Fruit fly (Drosophila melanogaster) whole organism, pupa: Measurements from ENCODE around the gene CG11357.

Experiments used
- CG10348 ChIP-seq: fragments of 200-800 bp; sonication (Bioruptor generic); IDR thresholded peaks from 2 replicates; pipeline ENCODE4 v1.3.6; 2022; ENCODE audit warnings: missing biosample characterization, missing genetic modification characterization
- CG12605 ChIP-seq: fragments of 200-800 bp; sonication (Bioruptor generic); IDR thresholded peaks from 2 replicates; pipeline ENCODE4 v1.3.6; 2022; ENCODE audit warnings: missing biosample characterization, missing genetic modification characterization
- CG13204 ChIP-seq: fragments of 200-800 bp; sonication (Bioruptor generic); optimal IDR thresholded peaks from 2 replicates; lab custom pipeline; 2018; ENCODE audit warnings: missing biosample characterization, mild to moderate bottlenecking, missing genetic modification characterization, moderate library complexity
- CG14655 ChIP-seq: fragments of 200-800 bp; sonication (Bioruptor generic); optimal IDR thresholded peaks from 3 replicates; lab custom pipeline; 2017; ENCODE audit warnings: mild to moderate bottlenecking, missing biosample characterization, missing genetic modification reagents, missing genetic modification characterization
- CG15710 ChIP-seq: fragments of 200-800 bp; sonication (Bioruptor generic); optimal IDR thresholded peaks from 2 replicates; lab custom pipeline; 2018; ENCODE audit warnings: missing biosample characterization, mild to moderate bottlenecking, missing genetic modification characterization, moderate library complexity
- CG17806 ChIP-seq: fragments of 200-800 bp; sonication (Bioruptor generic); optimal IDR thresholded peaks from 2 replicates; lab custom pipeline; 2018; ENCODE audit warnings: missing biosample characterization, mild to moderate bottlenecking, missing genetic modification characterization, moderate library complexity
- CG32121 ChIP-seq: fragments of 200-800 bp; sonication (Bioruptor generic); IDR thresholded peaks from 2 replicates; pipeline ENCODE4 v1.3.6; 2022; ENCODE audit warnings: missing biosample characterization, missing genetic modification characterization
- CG34367 ChIP-seq: fragments of 200-800 bp; sonication (Bioruptor generic); optimal IDR thresholded peaks from 2 replicates; lab custom pipeline; 2018; ENCODE audit warnings: missing biosample characterization, mild to moderate bottlenecking, missing genetic modification characterization
- CG4496 ChIP-seq: fragments of 200-800 bp; sonication (Bioruptor generic); IDR thresholded peaks from 3 replicates; pipeline ENCODE4 v1.3.6; 2022; ENCODE audit warnings: missing biosample characterization, missing genetic modification characterization
- CG8159 ChIP-seq: fragments of 200-800 bp; sonication (Bioruptor generic); optimal IDR thresholded peaks from 3 replicates; lab custom pipeline; 2018; ENCODE audit warnings: missing biosample characterization, mild to moderate bottlenecking, missing genetic modification characterization, moderate library complexity
- CG8301 ChIP-seq: fragments of 200-800 bp; sonication (Bioruptor generic); optimal IDR thresholded peaks from 2 replicates; lab custom pipeline; 2018; ENCODE audit warnings: missing biosample characterization, mild to moderate bottlenecking, missing genetic modification characterization
- CG9948 ChIP-seq: fragments of 200-800 bp; sonication (Bioruptor generic); optimal IDR thresholded peaks from 2 replicates; lab custom pipeline; 2018; ENCODE audit warnings: missing biosample characterization, mild to moderate bottlenecking, missing genetic modification characterization, moderate library complexity
- D1 ChIP-seq: fragments of 200-800 bp; sonication (Bioruptor generic); optimal IDR thresholded peaks from 2 replicates; lab custom pipeline; 2018; ENCODE audit warnings: missing biosample characterization, mild to moderate bottlenecking, missing genetic modification characterization, moderate library complexity
- EcR ChIP-seq: fragments of 200-800 bp; sonication (Bioruptor generic); optimal IDR thresholded peaks from 3 replicates; lab custom pipeline; 2019; ENCODE audit warnings: missing biosample characterization, missing genetic modification characterization, mild to moderate bottlenecking, moderate library complexity, missing genetic modification reagents
- Ets98B ChIP-seq: fragments of 200-800 bp; sonication (Bioruptor generic); IDR thresholded peaks from 2 replicates; pipeline ENCODE4 v1.3.6; 2022; ENCODE audit warnings: missing biosample characterization, missing genetic modification characterization
- Pif1A ChIP-seq: fragments of 200-800 bp; sonication (Bioruptor generic); optimal IDR thresholded peaks from 3 replicates; lab custom pipeline; 2016; ENCODE audit warnings: missing biosample characterization, missing genetic modification characterization
- Pif1B ChIP-seq: fragments of 200-800 bp; sonication (Bioruptor generic); optimal IDR thresholded peaks from 3 replicates; lab custom pipeline; 2016; ENCODE audit warnings: missing biosample characterization, missing genetic modification characterization
- Snoo ChIP-seq: fragments of 200-800 bp; sonication (Bioruptor generic); optimal IDR thresholded peaks from 3 replicates; lab custom pipeline; 2017; ENCODE audit warnings: missing biosample characterization, mild to moderate bottlenecking, missing genetic modification characterization, inconsistent platforms
- fd96Ca ChIP-seq: fragments of 200-800 bp; sonication (Bioruptor generic); IDR thresholded peaks from 3 replicates; pipeline ENCODE4 v1.3.6; 2022; ENCODE audit warnings: missing biosample characterization, missing genetic modification characterization
- gl ChIP-seq: fragments of 200-800 bp; sonication (Bioruptor generic); optimal IDR thresholded peaks from 2 replicates; lab custom pipeline; 2018; ENCODE audit warnings: missing biosample characterization, mild to moderate bottlenecking, missing genetic modification characterization
- rn ChIP-seq: fragments of 200-800 bp; sonication (Bioruptor generic); IDR thresholded peaks from 2 replicates; pipeline ENCODE4 v1.3.6; 2022; ENCODE audit warnings: missing biosample characterization, missing genetic modification characterization

CG11357 gene

DNA sequence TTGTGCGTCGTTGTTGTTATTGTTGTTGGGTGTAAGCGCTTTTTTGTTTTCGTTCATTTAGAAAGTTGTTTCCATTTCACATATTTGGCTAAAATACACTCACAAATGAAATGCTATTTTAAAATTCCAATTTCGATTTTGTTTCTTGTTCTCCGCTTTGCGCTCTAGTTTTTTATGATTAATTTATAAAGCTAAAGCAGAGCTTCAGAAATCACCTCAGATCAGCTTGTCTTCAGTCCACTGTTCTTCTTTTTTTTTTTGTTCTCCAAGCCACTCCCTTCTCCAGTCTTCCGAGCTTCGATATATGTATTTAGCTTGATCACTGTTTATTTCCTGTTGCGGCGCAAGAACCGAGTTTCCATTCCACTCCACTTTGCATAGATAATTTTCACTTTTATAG, 34.0 kb upstream of the CG11357 start:
- no peak for TF ChIP-seq CG8159 (tag; lab: Kevin White, UChicago)
- TF ChIP-seq rn: no peak
- TF ChIP-seq Snoo (tag; lab: Kevin White, UChicago): no peak
- TF ChIP-seq CG9948 (tag; lab: Kevin White, UChicago): no peak
- no peak for TF ChIP-seq CG14655
- no peak for TF ChIP-seq CG4496 (GFP tag; lab: Robert Waterston, UW)
- TF ChIP-seq CG8301: no peak
- TF ChIP-seq CG12605 (GFP tag; lab: Robert Waterston, UW): no peak
- TF ChIP-seq D1 (tag; lab: Kevin White, UChicago): no peak
- no peak for TF ChIP-seq CG13204 (GFP tag; lab: Kevin White, UChicago)
- TF ChIP-seq EcR (GFP tag; lab: Kevin White, UChicago): no peak
- TF ChIP-seq Pif1B (GFP tag; lab: Kevin White, UChicago): no peak
- TF ChIP-seq CG34367: no peak
- TF ChIP-seq Pif1A: no peak
- TF ChIP-seq CG10348 (GFP tag; lab: Robert Waterston, UW): no peak
- TF ChIP-seq CG32121 (GFP tag; lab: Robert Waterston, UW): no peak
- TF ChIP-seq gl (tag; lab: Kevin White, UChicago): no peak
- no peak for TF ChIP-seq CG15710
- no peak for TF ChIP-seq Ets98B (GFP tag; lab: Robert Waterston, UW)

DNA sequence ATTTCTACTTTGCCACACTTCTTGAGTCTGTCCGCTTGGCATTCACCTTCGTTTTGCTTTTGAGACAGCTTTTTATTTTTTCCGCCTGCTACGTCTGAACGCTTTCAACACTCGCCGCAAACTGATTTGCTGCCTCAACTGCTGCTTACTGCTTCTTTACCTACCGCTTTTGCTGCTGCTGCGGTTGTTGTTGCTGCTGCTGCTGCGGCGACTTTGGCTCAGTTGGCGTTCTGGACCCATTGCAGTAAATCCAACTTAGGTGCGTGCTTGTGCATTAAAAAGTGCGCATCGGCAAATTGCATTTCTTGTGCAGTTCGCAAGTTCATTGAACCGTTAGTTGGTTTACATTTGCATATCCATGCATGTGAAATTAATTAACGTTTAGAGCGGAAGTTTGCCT, 33.5 kb upstream of the CG11357 start, which contains the start of gene NT1:
TSS of gene NT1 (minus strand) at position 127 of the 400 bp plus-strand sequence.
- TF ChIP-seq CG8159 (tag; lab: Kevin White, UChicago) (no peak), Pif1A (no peak), Ets98B (GFP tag; lab: Robert Waterston, UW) (no peak), CG9948 (tag; lab: Kevin White, UChicago) (no peak), CG14655 (no peak), CG12605 (GFP tag; lab: Robert Waterston, UW) (no peak), CG13204 (GFP tag; lab: Kevin White, UChicago) (peak; percentile 60), EcR (GFP tag; lab: Kevin White, UChicago) (peak; percentile 69), CG17806 (tag; lab: Kevin White, UChicago) (no peak), gl (tag; lab: Kevin White, UChicago) (no peak), CG8301 (no peak), CG10348 (GFP tag; lab: Robert Waterston, UW) (no peak), CG32121 (GFP tag; lab: Robert Waterston, UW) (no peak), rn (no peak), CG15710 (no peak), Pif1B (GFP tag; lab: Kevin White, UChicago) (no peak)
- TF ChIP-seq, all 21 proteins: peak for 2

DNA sequence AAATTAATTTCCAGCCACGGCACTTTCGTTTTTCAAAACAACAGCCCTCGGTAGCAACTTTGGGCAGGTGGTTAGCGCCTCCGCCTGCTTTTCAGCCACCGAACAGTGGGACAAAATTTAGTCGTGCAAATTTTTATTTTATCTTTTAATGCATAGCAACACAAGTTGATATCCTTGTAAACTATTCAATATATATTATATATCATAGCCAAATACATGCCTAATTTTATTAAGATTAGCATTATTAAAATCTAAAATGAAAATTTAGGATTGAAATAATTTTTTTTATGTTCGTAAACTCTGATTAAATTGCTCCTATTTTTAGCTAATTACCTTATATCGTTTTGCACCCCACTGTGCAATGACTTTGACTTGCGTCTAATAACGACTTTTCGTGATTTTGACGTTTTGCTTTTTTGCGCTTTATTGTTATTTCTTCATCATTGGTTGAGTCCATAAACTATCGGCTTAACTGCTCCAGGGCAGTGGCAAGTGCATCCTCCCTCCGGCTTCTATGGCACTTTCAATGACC, 32.9 kb upstream of the CG11357 start:
- TF ChIP-seq CG17806 (tag; lab: Kevin White, UChicago) (no peak), CG9948 (tag; lab: Kevin White, UChicago) (peak; percentile 1), CG4496 (GFP tag; lab: Robert Waterston, UW) (no peak), rn (no peak), CG14655 (no peak), Ets98B (GFP tag; lab: Robert Waterston, UW) (no peak), Pif1B (GFP tag; lab: Kevin White, UChicago) (peak; percentile 10), Pif1A (peak; percentile 3), Snoo (tag; lab: Kevin White, UChicago) (no peak)

DNA sequence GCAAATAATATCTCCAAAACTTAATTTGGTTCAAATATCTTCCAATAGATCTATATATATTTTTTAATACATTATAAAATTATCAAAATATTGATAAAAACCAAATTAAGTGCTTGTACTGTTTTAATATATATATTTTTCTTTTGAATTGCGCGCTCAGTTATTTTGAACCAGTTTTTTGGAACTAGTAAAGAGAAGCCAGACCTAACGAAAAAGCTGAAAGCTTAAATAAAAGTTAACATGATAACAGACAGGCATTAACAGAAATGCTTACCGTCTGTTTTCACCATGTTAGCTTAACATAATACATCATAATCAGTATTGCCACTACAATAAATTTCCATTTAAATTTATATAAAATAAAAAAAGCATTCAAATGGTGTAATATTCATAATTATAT, 31.5 kb upstream of the CG11357 start:
- no peak for TF ChIP-seq CG4496 (GFP tag; lab: Robert Waterston, UW)
- TF ChIP-seq Snoo (tag; lab: Kevin White, UChicago): no peak
- TF ChIP-seq rn: no peak
- TF ChIP-seq Pif1B (GFP tag; lab: Kevin White, UChicago): no peak
- no peak for TF ChIP-seq Ets98B (GFP tag; lab: Robert Waterston, UW)
- no peak for TF ChIP-seq EcR (GFP tag; lab: Kevin White, UChicago)
- TF ChIP-seq CG17806 (tag; lab: Kevin White, UChicago): no peak
- TF ChIP-seq gl (tag; lab: Kevin White, UChicago): no peak
- no peak for TF ChIP-seq CG9948 (tag; lab: Kevin White, UChicago)
- TF ChIP-seq CG14655: no peak
- TF ChIP-seq CG10348 (GFP tag; lab: Robert Waterston, UW): no peak

DNA sequence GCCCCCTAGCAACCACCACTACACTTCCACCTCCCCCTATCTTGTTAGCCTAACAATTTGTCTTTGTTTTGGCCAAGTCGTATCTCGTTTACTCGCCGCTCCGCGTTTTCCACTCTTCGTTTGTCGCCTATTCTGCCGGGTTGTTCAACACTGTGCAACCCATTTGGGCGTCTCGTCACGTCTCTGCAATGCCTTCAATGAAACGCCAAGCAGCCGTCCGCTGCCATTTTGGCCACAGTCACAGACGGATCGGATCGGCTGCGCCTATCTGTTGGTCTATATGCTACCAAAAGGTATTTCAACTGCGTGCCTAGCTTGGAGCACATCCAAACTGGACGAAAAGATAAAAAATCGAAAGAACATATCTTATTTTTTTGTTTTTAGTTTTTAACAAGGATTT, 25.5 kb upstream of the CG11357 start:
- TF ChIP-seq Ets98B (GFP tag; lab: Robert Waterston, UW): peak; percentile 39
- TF ChIP-seq CG13204 (GFP tag; lab: Kevin White, UChicago): no peak
- TF ChIP-seq CG15710: no peak
- peak; percentile 19; the same call in 1 of the 3 replicates for TF ChIP-seq fd96Ca (GFP tag; lab: Robert Waterston, UW)
- TF ChIP-seq, all 21 proteins: peak for 2

DNA sequence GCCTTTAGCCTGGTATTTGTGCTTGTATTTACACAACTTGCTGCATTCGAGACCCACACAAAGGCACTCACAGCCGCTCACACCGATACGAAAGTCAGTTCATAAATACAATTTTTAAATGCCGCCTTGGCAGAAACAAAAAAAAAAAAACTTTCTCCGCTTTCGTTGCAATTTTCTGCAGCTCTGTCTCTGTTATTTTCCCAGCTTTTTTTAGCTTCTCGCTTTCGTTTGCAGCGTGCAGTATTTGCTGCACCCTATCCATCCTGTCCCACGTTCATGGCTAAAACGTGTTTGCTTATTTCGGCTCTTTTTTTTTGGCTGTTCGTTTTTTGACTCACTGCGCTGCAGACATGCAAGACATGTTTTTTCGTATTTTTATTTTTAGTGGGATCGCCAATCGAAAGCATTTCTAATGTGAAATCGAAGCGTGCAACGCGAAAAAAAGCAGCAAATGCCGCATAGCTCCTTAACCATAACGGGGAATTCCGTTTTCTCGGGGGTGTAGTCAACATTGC, 22.4 kb upstream of the CG11357 start:
- TF ChIP-seq CG4496 (GFP tag; lab: Robert Waterston, UW) (0 out of 3 replicates have a peak, but pooled peaks have one; percentile 39), CG12605 (GFP tag; lab: Robert Waterston, UW) (no peak), CG32121 (GFP tag; lab: Robert Waterston, UW) (no peak)
